Fruit fly (Drosophila melanogaster) whole organism, adult: ENCODE measurements around the gene wam.

ENCODE experiments used
- CG11617 ChIP-seq: fragments of 200-800 bp; sonication (Bioruptor generic); optimal IDR thresholded peaks from 2 replicates; lab custom pipeline; 2017; ENCODE audit warnings: mild to moderate bottlenecking, missing biosample characterization, missing genetic modification reagents, missing genetic modification characterization
- CG12768 ChIP-seq: fragments of 200-800 bp; sonication (Bioruptor generic); optimal IDR thresholded peaks from 2 replicates; lab custom pipeline; 2017; ENCODE audit warnings: missing biosample characterization, missing genetic modification characterization, mild to moderate bottlenecking, moderate library complexity, missing genetic modification reagents
- CG14711 ChIP-seq: fragments of 200-800 bp; sonication (Bioruptor generic); optimal IDR thresholded peaks from 2 replicates; lab custom pipeline; 2018; ENCODE audit warnings: missing biosample characterization, mild to moderate bottlenecking, missing genetic modification characterization, moderate library complexity
- CG33017 ChIP-seq: fragments of 200-800 bp; sonication (Bioruptor generic); optimal IDR thresholded peaks from 2 replicates; lab custom pipeline; 2018; ENCODE audit warnings: missing biosample characterization, mild to moderate bottlenecking, missing genetic modification characterization, moderate library complexity
- CG5204 ChIP-seq: fragments of 200-800 bp; sonication (Bioruptor generic); optimal IDR thresholded peaks from 2 replicates; lab custom pipeline; 2016; ENCODE audit warnings: missing biosample characterization, missing genetic modification characterization
- CG7101 ChIP-seq: fragments of 200-800 bp; sonication (Bioruptor generic); optimal IDR thresholded peaks from 2 replicates; lab custom pipeline; 2018; ENCODE audit warnings: missing biosample characterization, mild to moderate bottlenecking, missing genetic modification characterization, moderate library complexity
- Mnt ChIP-seq: fragments of 200-800 bp; sonication (Bioruptor generic); optimal IDR thresholded peaks from 2 replicates; lab custom pipeline; 2016; ENCODE audit warnings: missing biosample characterization, mild to moderate bottlenecking, missing genetic modification characterization
- bab1 ChIP-seq: fragments of 200-800 bp; sonication (Bioruptor generic); optimal IDR thresholded peaks from 3 replicates; lab custom pipeline; 2019; ENCODE audit warnings: missing biosample characterization, mild to moderate bottlenecking, missing genetic modification characterization, moderate library complexity
- cnc ChIP-seq, 2 experiments: fragments of >200 bp; optimal IDR thresholded peaks; 2 replicates each; lab custom pipeline; 2017
- pad ChIP-seq: fragments of 200-800 bp; sonication (Bioruptor generic); optimal IDR thresholded peaks from 3 replicates; lab custom pipeline; 2017; ENCODE audit warnings: missing biosample characterization, missing genetic modification characterization, mild to moderate bottlenecking, moderate library complexity, missing genetic modification reagents
- tj ChIP-seq: fragments of 200-800 bp; sonication (Bioruptor generic); optimal IDR thresholded peaks from 3 replicates; lab custom pipeline; 2017; ENCODE audit warnings: missing biosample characterization, mild to moderate bottlenecking, missing genetic modification characterization, moderate library complexity

DNA sequence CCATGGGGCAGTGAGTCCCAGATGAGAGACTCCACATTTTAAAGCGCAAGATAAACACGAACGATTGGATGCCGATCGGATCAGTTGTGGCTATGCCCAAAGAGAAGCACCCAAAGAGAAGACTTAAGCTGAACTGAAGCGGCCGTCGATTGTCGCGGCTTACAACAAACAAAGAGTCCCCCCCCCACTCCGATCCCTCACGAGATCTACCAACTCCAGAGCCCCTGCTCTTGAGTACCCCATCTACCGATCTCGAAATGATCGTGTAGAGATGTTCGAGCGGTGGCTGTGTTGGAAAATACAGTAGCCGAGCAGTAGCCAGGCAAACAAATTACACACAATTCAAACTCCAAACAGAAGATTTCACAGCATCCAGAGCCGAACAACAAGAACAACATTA is 37.9 kb upstream of the wam start:
- TF ChIP-seq CG7101 (no peak), CG12768 (GFP tag; lab: Kevin White, UChicago) (no peak), cnc (optimal IDR thresholded peaks at IDR 0.05; lab: Kevin White, UChicago) (no peak), CG14711 (tag; lab: Kevin White, UChicago) (no peak), bab1 (GFP tag; lab: Kevin White, UChicago) (no peak), CG11617 (no peak), Mnt (no peak), pad (GFP tag; lab: Kevin White, UChicago) (no peak), tj (GFP tag; lab: Kevin White, UChicago) (no peak), CG5204 (GFP tag; lab: Kevin White, UChicago) (no peak), CG33017 (no peak)
